Worm (Caenorhabditis elegans) whole organism, L1 larva: ENCODE data around the gene scl-14.

Source experiments
- C04F5.9 ChIP-seq: sonication (generic microtip); optimal IDR thresholded peaks from 2 replicates; lab custom pipeline; 2016; ENCODE audit warnings: missing genetic modification characterization, missing compliant biosample characterization
- alr-1 ChIP-seq: fragments of 200-800 bp; sonication (Bioruptor generic); optimal IDR thresholded peaks from 2 replicates; lab custom pipeline; 2018; ENCODE audit warnings: borderline replicate concordance, mild to moderate bottlenecking, missing genetic modification characterization, missing compliant biosample characterization
- blmp-1 ChIP-seq: fragments of 150-350 bp; optimal IDR thresholded peaks from 2 replicates; lab custom pipeline; 2014; ENCODE audit warnings: missing biosample characterization, missing genetic modification characterization
- ceh-88 ChIP-seq: fragments of 200-800 bp; sonication (Bioruptor generic); IDR thresholded peaks from 2 replicates; pipeline ENCODE4 v1.3.6; 2022; ENCODE audit warnings: missing genetic modification characterization, missing compliant biosample characterization
- dpl-1 ChIP-seq, 3 experiments: fragments of 150-350 bp in 2 of 3; sonication (generic microtip) in 1 of 3; optimal IDR thresholded peaks; 2 replicates each; lab custom pipeline; 2014 to 2017; ENCODE audit warnings: missing biosample characterization in 3 of 3, missing genetic modification characterization in 3 of 3, missing genetic modification reagents in 3 of 3
- efl-1 ChIP-seq, 4 experiments: fragments of 150-350 bp; optimal IDR thresholded peaks in 3 of 4; peaks in 1 of 4; 1 replicate in 1 of 4; 2 replicates in 3 of 4; lab custom pipeline; 2014; ENCODE audit warnings: missing biosample characterization in 2 of 4, missing genetic modification characterization in 2 of 4, missing genetic modification reagents in 2 of 4
- egl-13 ChIP-seq: sonication (generic microtip); optimal IDR thresholded peaks from 2 replicates; lab custom pipeline; 2016; ENCODE audit warnings: missing genotype, missing genetic modification reagents, missing genetic modification characterization, missing compliant biosample characterization
- elt-2 ChIP-seq: sonication (generic microtip); optimal IDR thresholded peaks from 2 replicates; lab custom pipeline; 2016; ENCODE audit warnings: missing genetic modification characterization, mild to moderate bottlenecking, inconsistent platforms, missing compliant biosample characterization, missing genetic modification reagents
- ets-5 ChIP-seq: fragments of 200-800 bp; sonication (Bioruptor generic); IDR thresholded peaks from 2 replicates; pipeline ENCODE4 v1.3.6; 2022; ENCODE audit warnings: missing genetic modification characterization, missing compliant biosample characterization
- fkh-4 ChIP-seq: sonication (generic microtip); optimal IDR thresholded peaks from 2 replicates; lab custom pipeline; 2016; ENCODE audit warnings: missing compliant biosample characterization, missing genetic modification characterization, borderline replicate concordance
- fkh-8 ChIP-seq: sonication (generic microtip); optimal IDR thresholded peaks from 2 replicates; lab custom pipeline; 2016; ENCODE audit warnings: mild to moderate bottlenecking, missing genetic modification characterization, missing compliant biosample characterization
- hlh-17 ChIP-seq: fragments of 200-800 bp; sonication (Bioruptor generic); optimal IDR thresholded peaks from 2 replicates; lab custom pipeline; 2018; ENCODE audit warnings: missing genetic modification characterization, mild to moderate bottlenecking, missing compliant biosample characterization, moderate library complexity, borderline replicate concordance
- hpl-2 ChIP-seq: fragments of 150-350 bp; optimal IDR thresholded peaks from 2 replicates; lab custom pipeline; 2014; ENCODE audit warnings: missing biosample characterization, missing genetic modification reagents, missing genetic modification characterization
- irx-1 ChIP-seq: sonication (generic microtip); optimal IDR thresholded peaks from 2 replicates; lab custom pipeline; 2016; ENCODE audit warnings: missing genetic modification characterization, missing compliant biosample characterization
- lin-15B ChIP-seq: fragments of 150-350 bp; sonication (generic microtip); optimal IDR thresholded peaks from 3 replicates; lab custom pipeline; 2014; ENCODE audit warnings: missing biosample characterization, missing genetic modification characterization
- lin-35 ChIP-seq, 2 experiments: fragments of 150-350 bp; optimal IDR thresholded peaks; 2 replicates each; lab custom pipeline; 2014; ENCODE audit warnings: missing biosample characterization in 2 of 2, missing genetic modification characterization in 2 of 2, missing genetic modification reagents in 2 of 2
- mab-9 ChIP-seq: fragments of 200-800 bp; sonication (Bioruptor generic); IDR thresholded peaks from 2 replicates; pipeline ENCODE4 v1.3.6; 2022; ENCODE audit warnings: missing genetic modification reagents, missing genetic modification characterization, missing compliant biosample characterization
- mdl-1 ChIP-seq, 2 experiments: fragments of 150-350 bp; optimal IDR thresholded peaks; 2 replicates each; lab custom pipeline; 2014 to 2017; ENCODE audit warnings: missing biosample characterization in 2 of 2, missing genetic modification characterization in 2 of 2, inconsistent platforms in 1 of 2
- nhr-19 ChIP-seq: fragments of 200-800 bp; sonication (Bioruptor generic); conservative IDR thresholded peaks from 2 replicates; pipeline ENCODE4 v1.3.6; 2022; ENCODE audit warnings: missing genetic modification characterization, missing compliant biosample characterization
- nhr-20 ChIP-seq: sonication (generic microtip); optimal IDR thresholded peaks from 2 replicates; lab custom pipeline; 2016; ENCODE audit warnings: mild to moderate bottlenecking, missing genetic modification characterization, missing compliant biosample characterization
- nhr-47 ChIP-seq: sonication (generic microtip); optimal IDR thresholded peaks from 2 replicates; lab custom pipeline; 2016; ENCODE audit warnings: mild to moderate bottlenecking, missing genetic modification characterization, moderate library complexity, missing compliant biosample characterization
- nhr-71 ChIP-seq: sonication (generic microtip); optimal IDR thresholded peaks from 2 replicates; lab custom pipeline; 2016; ENCODE audit warnings: mild to moderate bottlenecking, missing genetic modification characterization, moderate library complexity, missing compliant biosample characterization
- nhr-85 ChIP-seq: sonication (generic microtip); peaks from one replicate; lab custom pipeline; 2016; ENCODE audit warnings: missing genetic modification characterization, inconsistent platforms, missing compliant biosample characterization
- pag-3 ChIP-seq: sonication (generic microtip); optimal IDR thresholded peaks from 2 replicates; lab custom pipeline; 2017; ENCODE audit warnings: missing genetic modification characterization, mild to moderate bottlenecking, missing compliant biosample characterization, antibody characterized with exemption, borderline replicate concordance; ENCODE audit not compliant: insufficient read depth
- sox-4 ChIP-seq: sonication (generic microtip); optimal IDR thresholded peaks from 2 replicates; lab custom pipeline; 2016; ENCODE audit warnings: missing genetic modification characterization, missing compliant biosample characterization
- swsn-7 ChIP-seq: sonication (generic microtip); optimal IDR thresholded peaks from 2 replicates; lab custom pipeline; 2016; ENCODE audit warnings: missing genetic modification characterization, missing compliant biosample characterization
- tbx-2 ChIP-seq: sonication (generic microtip); optimal IDR thresholded peaks from 2 replicates; lab custom pipeline; 2016; ENCODE audit warnings: missing genetic modification characterization, missing compliant biosample characterization
- vab-15 ChIP-seq: sonication (generic microtip); optimal IDR thresholded peaks from 2 replicates; lab custom pipeline; 2017; ENCODE audit warnings: missing genotype, mild to moderate bottlenecking, missing genetic modification characterization, missing compliant biosample characterization
- zip-4 ChIP-seq: fragments of 200-800 bp; sonication (Bioruptor generic); optimal IDR thresholded peaks from 2 replicates; lab custom pipeline; 2018; ENCODE audit warnings: mild to moderate bottlenecking, missing genetic modification characterization, moderate library complexity, missing compliant biosample characterization

scl-14 gene

ce11 chrIV:13154391-13155283 lies 10.6 kb upstream of the scl-14 start, which contains the start of the genes crld-1 and msh-5:
TSS of gene crld-1 (minus strand) at chrIV:13154441.
TSS of gene msh-5 (plus strand) at chrIV:13155233.
- no peak for TF ChIP-seq fkh-8 (tag; lab: Kevin White, UChicago)
- TF ChIP-seq nhr-85 (tag; lab: Kevin White, UChicago), result peak; percentile 24
- no peak for TF ChIP-seq vab-15
- no peak for TF ChIP-seq zip-4 (GFP tag; lab: Kevin White, UChicago)
- peak in 1 of 3 experiments; percentile 12 for TF ChIP-seq dpl-1 (GFP tag; optimal IDR thresholded peaks at IDR 0.05; lab: Kevin White, UChicago)
- peak; percentile 29 to 36 for TF ChIP-seq efl-1 (optimal IDR thresholded peaks at IDR 0.05; lab: Kevin White, UChicago)
- peak in 1 of 2 experiments; percentile 81 for TF ChIP-seq efl-1 (GFP tag; optimal IDR thresholded peaks at IDR 0.05 in 1 of 2; lab: Kevin White, UChicago)
- peak in 1 of 2 experiments; percentile 21 for TF ChIP-seq lin-35 (GFP tag; optimal IDR thresholded peaks at IDR 0.05; lab: Kevin White, UChicago)

ce11 chrIV:13167534-13167933 lies 2.3 kb downstream of the scl-14 start:
- no peak for TF ChIP-seq nhr-20
- 0 out of 2 replicates have a peak, but pooled peaks have one; percentile 70 for TF ChIP-seq ets-5 (GFP tag; lab: Robert Waterston, UW)
- TF ChIP-seq, all 84 proteins: peak for 1

ce11 chrIV:13170241-13170640 lies 5.0 kb downstream of the scl-14 start, which contains the start of gene nas-14:
TSS of gene nas-14 (plus strand) at chrIV:13170541.
- TF ChIP-seq nhr-47 (tag; lab: Kevin White, UChicago) (no peak), hlh-17 (GFP tag; lab: Kevin White, UChicago) (no peak), egl-13 (tag; lab: Kevin White, UChicago) (no peak)

ce11 chrIV:13173359-13173758 lies 8.1 kb downstream of the scl-14 start:
- TF ChIP-seq sox-4 (tag; lab: Kevin White, UChicago), result no peak
- TF ChIP-seq pag-3, result no peak
- TF ChIP-seq fkh-4 (tag; lab: Kevin White, UChicago), result no peak
- no peak for TF ChIP-seq blmp-1
- TF ChIP-seq, all 84 proteins: peak for 0

DNA sequence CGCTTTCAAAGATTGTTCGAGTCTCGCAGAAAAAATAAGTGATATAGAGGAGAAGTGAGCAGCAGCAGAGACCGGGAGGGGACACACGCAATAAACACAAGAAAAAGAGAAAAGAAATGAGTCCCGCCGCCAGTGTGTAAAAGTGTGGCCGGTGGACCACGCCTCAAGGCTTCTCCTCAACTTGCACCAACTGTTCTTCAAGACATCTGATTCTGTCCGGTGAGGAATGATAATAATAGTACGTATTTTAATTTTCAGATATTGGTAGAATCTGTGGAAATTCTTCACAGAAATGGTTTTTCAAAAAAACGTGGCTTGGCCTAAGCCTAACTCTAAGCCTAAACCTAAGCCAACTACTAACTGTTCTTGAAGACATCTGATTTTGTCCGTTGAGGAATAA lies 14.0 kb downstream of the scl-14 start, which contains the start of gene lev-1:
lev-1 (minus strand) TSS at position 101 of the 400 bp plus-strand sequence.
- TF ChIP-seq tbx-2 (tag; lab: Kevin White, UChicago), result no peak
- TF ChIP-seq nhr-85 (tag; lab: Kevin White, UChicago), result peak; percentile 34
- TF ChIP-seq, all 84 proteins: peak for 1

ce11 chrIV:13180723-13181122 lies 15.4 kb downstream of the scl-14 start, which contains the start of gene F58D2.3:
TSS of gene F58D2.3 (minus strand) at chrIV:13180823.
- no peak for TF ChIP-seq irx-1
- 0 out of 2 replicates have a peak, but pooled peaks have one; percentile 16 for TF ChIP-seq mab-9

DNA sequence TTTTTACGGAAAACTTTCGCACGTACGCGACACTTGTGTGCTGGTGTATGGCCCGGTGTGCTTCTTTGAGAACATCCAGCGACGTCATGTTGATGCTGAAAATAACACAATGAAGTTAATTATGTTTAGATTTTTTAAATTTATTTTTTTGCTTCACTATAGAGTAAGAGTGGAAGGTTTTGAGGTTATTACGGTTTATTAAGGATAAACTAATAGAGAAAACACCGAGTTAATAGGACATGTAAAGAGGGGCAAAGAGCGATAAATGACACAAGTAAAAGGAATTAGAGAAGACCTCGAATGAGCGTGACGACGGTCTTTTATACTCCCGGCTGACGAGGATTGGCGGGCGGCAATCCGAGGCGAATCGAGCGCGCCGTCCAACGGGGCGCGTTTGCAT lies 23.7 kb downstream of the scl-14 start, which contains the start of gene F58D2.4:
F58D2.4 (minus strand) TSS at position 101 of the 400 bp plus-strand sequence.
- no peak for TF ChIP-seq mab-9

DNA sequence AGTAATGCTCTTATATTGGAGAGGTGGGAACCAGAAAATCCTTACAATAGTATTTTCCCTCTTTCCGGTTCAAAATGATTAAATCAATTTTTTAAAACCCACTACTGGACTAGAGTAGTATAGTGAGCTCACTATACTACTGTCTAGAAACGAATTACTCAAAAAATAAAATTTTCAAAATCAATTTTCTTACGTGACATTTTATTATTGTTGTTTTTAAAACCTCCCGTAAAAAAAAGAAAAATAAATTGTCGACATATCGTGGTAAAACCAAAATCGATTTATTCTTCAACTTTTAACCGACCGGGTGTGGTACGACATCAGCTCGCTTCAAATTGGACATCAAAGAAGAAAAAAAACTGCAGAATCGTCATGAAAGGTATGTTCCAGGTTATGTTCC lies 24.2 kb downstream of the scl-14 start, which contains the start of gene F58D2.2:
F58D2.2 (plus strand) TSS at position 301 of the 400 bp plus-strand sequence.
- TF ChIP-seq elt-2, result no peak
- no peak for TF ChIP-seq nhr-19 (GFP tag; lab: Robert Waterston, UW)
- TF ChIP-seq alr-1 (tag; lab: Kevin White, UChicago), result no peak
- no peak for TF ChIP-seq ceh-88 (GFP tag; lab: Robert Waterston, UW)
- TF ChIP-seq nhr-85 (tag; lab: Kevin White, UChicago), result no peak
- TF ChIP-seq swsn-7 (tag; lab: Kevin White, UChicago), result no peak
- TF ChIP-seq C04F5.9 (tag; lab: Kevin White, UChicago), result no peak
- no peak for TF ChIP-seq hpl-2 (GFP tag; lab: Kevin White, UChicago)
- TF ChIP-seq nhr-71 (tag; lab: Kevin White, UChicago), result no peak
- TF ChIP-seq mdl-1 (tag; optimal IDR thresholded peaks at IDR 0.05; lab: Kevin White, UChicago), result no peak
- no peak for TF ChIP-seq fkh-8 (tag; lab: Kevin White, UChicago)
- TF ChIP-seq lin-15B (tag; lab: Kevin White, UChicago), result no peak
